Worm (Caenorhabditis elegans) whole organism, young adult: ENCODE results near the gene coa-1.

ENCODE experiments used
- B0336.3 ChIP-seq: fragments of 200-800 bp; sonication (Bioruptor generic); IDR thresholded peaks from 2 replicates; pipeline ENCODE4 v1.3.6; 2022; ENCODE audit warnings: missing genetic modification characterization, missing compliant biosample characterization
- C06A6.2 ChIP-seq: fragments of 200-800 bp; sonication (Bioruptor generic); conservative IDR thresholded peaks from 2 replicates; pipeline ENCODE4 v1.3.6; 2022; ENCODE audit warnings: missing genetic modification characterization, missing compliant biosample characterization
- D2030.7 ChIP-seq: fragments of 200-800 bp; sonication (Bioruptor generic); IDR thresholded peaks from 2 replicates; pipeline ENCODE4 v1.3.6; 2022; ENCODE audit warnings: missing genetic modification reagents, missing genetic modification characterization, missing compliant biosample characterization
- F23B12.7 ChIP-seq: sonication (generic microtip); optimal IDR thresholded peaks from 2 replicates; lab custom pipeline; 2017; ENCODE audit warnings: missing genetic modification characterization, mild to moderate bottlenecking, missing compliant biosample characterization, antibody characterized with exemption, moderate library complexity; ENCODE audit not compliant: insufficient read depth
- F49E8.2 ChIP-seq: sonication (generic microtip); optimal IDR thresholded peaks from 3 replicates; lab custom pipeline; 2017; ENCODE audit warnings: missing genetic modification characterization, mild to moderate bottlenecking, missing compliant biosample characterization, antibody characterized with exemption, moderate library complexity; ENCODE audit not compliant: insufficient read depth
- F52B5.7 ChIP-seq: sonication (generic microtip); optimal IDR thresholded peaks from 2 replicates; lab custom pipeline; 2016; ENCODE audit warnings: mild to moderate bottlenecking, missing genetic modification characterization, missing compliant biosample characterization
- F57A8.1 ChIP-seq: fragments of 200-800 bp; sonication (Bioruptor generic); optimal IDR thresholded peaks from 2 replicates; lab custom pipeline; 2018; ENCODE audit warnings: mild to moderate bottlenecking, missing genetic modification characterization, moderate library complexity, missing compliant biosample characterization
- ZK185.1 ChIP-seq: sonication (generic microtip); optimal IDR thresholded peaks from 2 replicates; lab custom pipeline; 2016; ENCODE audit warnings: mild to moderate bottlenecking, missing genetic modification characterization, missing compliant biosample characterization; ENCODE audit not compliant: poor library complexity, severe bottlenecking
- aptf-3 ChIP-seq: fragments of 200-800 bp; sonication (Bioruptor generic); IDR thresholded peaks from 2 replicates; pipeline ENCODE4 v1.3.6; 2022; ENCODE audit warnings: missing genetic modification characterization, missing compliant biosample characterization
- athp-1 ChIP-seq: sonication (generic microtip); optimal IDR thresholded peaks from 2 replicates; lab custom pipeline; 2017; ENCODE audit warnings: mild to moderate bottlenecking, missing genetic modification characterization, missing compliant biosample characterization
- attf-5 ChIP-seq: fragments of 200-800 bp; sonication (Bioruptor generic); optimal IDR thresholded peaks from 2 replicates; lab custom pipeline; 2018; ENCODE audit warnings: mild to moderate bottlenecking, missing genetic modification characterization, missing compliant biosample characterization
- attf-6 ChIP-seq: fragments of 200-800 bp; sonication (Bioruptor generic); IDR thresholded peaks from 2 replicates; pipeline ENCODE4 v1.3.6; 2022; ENCODE audit warnings: missing genetic modification reagents, missing genetic modification characterization, missing compliant biosample characterization
- ceh-100 ChIP-seq: fragments of 200-800 bp; sonication (Bioruptor generic); IDR thresholded peaks from 2 replicates; pipeline ENCODE4 v1.3.6; 2022; ENCODE audit warnings: missing genetic modification reagents, missing genetic modification characterization, missing compliant biosample characterization
- ceh-27 ChIP-seq: fragments of 200-800 bp; sonication (Bioruptor generic); optimal IDR thresholded peaks from 2 replicates; lab custom pipeline; 2018; ENCODE audit warnings: mild to moderate bottlenecking, missing genetic modification characterization, moderate library complexity, missing compliant biosample characterization
- chd-7 ChIP-seq: sonication (generic microtip); optimal IDR thresholded peaks from 2 replicates; lab custom pipeline; 2016; ENCODE audit warnings: mild to moderate bottlenecking, missing genetic modification characterization, moderate library complexity, missing compliant biosample characterization
- die-1 ChIP-seq: sonication (generic microtip); optimal IDR thresholded peaks from 2 replicates; lab custom pipeline; 2016; ENCODE audit warnings: missing genotype, mild to moderate bottlenecking, missing genetic modification characterization, missing compliant biosample characterization
- dpff-1 ChIP-seq: sonication (generic microtip); optimal IDR thresholded peaks from 2 replicates; lab custom pipeline; 2017; ENCODE audit warnings: mild to moderate bottlenecking, missing genetic modification characterization, missing compliant biosample characterization
- dpl-1 ChIP-seq: fragments of 150-350 bp; optimal IDR thresholded peaks from 2 replicates; lab custom pipeline; 2014; ENCODE audit warnings: missing biosample characterization, missing genetic modification reagents, missing genetic modification characterization
- efl-1 ChIP-seq: fragments of 150-350 bp; optimal IDR thresholded peaks from 2 replicates; lab custom pipeline; 2014; ENCODE audit warnings: missing biosample characterization, missing genetic modification reagents, missing genetic modification characterization
- egl-18 ChIP-seq: fragments of 200-800 bp; sonication (Bioruptor generic); IDR thresholded peaks from 2 replicates; pipeline ENCODE4 v1.3.6; 2022; ENCODE audit warnings: missing genetic modification reagents, missing genetic modification characterization, missing compliant biosample characterization
- egrh-3 ChIP-seq: fragments of 200-800 bp; sonication (Bioruptor generic); IDR thresholded peaks from 2 replicates; pipeline ENCODE4 v1.3.6; 2022; ENCODE audit warnings: missing genetic modification reagents, missing genetic modification characterization, missing compliant biosample characterization
- ekl-4 ChIP-seq: fragments of 200-800 bp; sonication (Bioruptor generic); IDR thresholded peaks from 2 replicates; pipeline ENCODE4 v1.3.6; 2022; ENCODE audit warnings: missing genetic modification reagents, missing genetic modification characterization, missing compliant biosample characterization
- hlh-12 ChIP-seq: sonication (generic microtip); optimal IDR thresholded peaks from 2 replicates; lab custom pipeline; 2016; ENCODE audit warnings: missing genetic modification characterization, missing compliant biosample characterization
- hlh-26 ChIP-seq: fragments of 200-800 bp; sonication (Bioruptor generic); conservative IDR thresholded peaks from 2 replicates; pipeline ENCODE4 v1.3.6; 2022; ENCODE audit warnings: missing genetic modification reagents, missing genetic modification characterization, missing compliant biosample characterization
- hmg-1.2 ChIP-seq: fragments of 200-800 bp; sonication (Bioruptor generic); IDR thresholded peaks from 2 replicates; pipeline ENCODE4 v1.3.6; 2022; ENCODE audit warnings: missing genetic modification reagents, missing genetic modification characterization, missing compliant biosample characterization
- lin-35 ChIP-seq, 3 experiments: fragments of 150-350 bp in 2 of 3; sonication (generic microtip) in 1 of 3; optimal IDR thresholded peaks; 2 replicates each; lab custom pipeline; 2014 to 2018; ENCODE audit warnings: missing biosample characterization in 3 of 3, missing genetic modification characterization in 3 of 3, missing genetic modification reagents in 3 of 3
- lin-40 ChIP-seq: sonication (generic microtip); optimal IDR thresholded peaks from 2 replicates; lab custom pipeline; 2016; ENCODE audit warnings: missing genetic modification characterization, mild to moderate bottlenecking, missing compliant biosample characterization, missing genotype, missing genetic modification reagents
- lin-54 ChIP-seq: fragments of 200-800 bp; sonication (Bioruptor generic); optimal IDR thresholded peaks from 2 replicates; lab custom pipeline; 2018; ENCODE audit warnings: mild to moderate bottlenecking, missing genetic modification characterization, missing compliant biosample characterization
- madf-10 ChIP-seq: sonication (generic microtip); optimal IDR thresholded peaks from 2 replicates; lab custom pipeline; 2016; ENCODE audit warnings: mild to moderate bottlenecking, missing genetic modification characterization, missing compliant biosample characterization
- madf-3 ChIP-seq: fragments of 200-800 bp; sonication (Bioruptor generic); IDR thresholded peaks from 2 replicates; pipeline ENCODE4 v1.3.6; 2022; ENCODE audit warnings: missing genetic modification reagents, missing genetic modification characterization, missing compliant biosample characterization
- mcd-1 ChIP-seq: fragments of 200-800 bp; sonication (Bioruptor generic); IDR thresholded peaks from 2 replicates; pipeline ENCODE4 v1.3.6; 2022; ENCODE audit warnings: missing genetic modification reagents, missing genetic modification characterization, missing compliant biosample characterization
- mxl-1 ChIP-seq: sonication (generic microtip); optimal IDR thresholded peaks from 2 replicates; lab custom pipeline; 2016; ENCODE audit warnings: missing genetic modification characterization, missing compliant biosample characterization
- nfya-1 ChIP-seq: sonication (generic microtip); optimal IDR thresholded peaks from 2 replicates; lab custom pipeline; 2017; ENCODE audit warnings: antibody characterized with exemption, missing compliant biosample characterization, missing genetic modification characterization, borderline replicate concordance; ENCODE audit not compliant: insufficient read depth
- nfyb-1 ChIP-seq: fragments of 200-800 bp; sonication (Bioruptor generic); IDR thresholded peaks from 2 replicates; pipeline ENCODE4 v1.3.6; 2022; ENCODE audit warnings: missing genetic modification reagents, missing genetic modification characterization, missing compliant biosample characterization
- rcor-1 ChIP-seq: fragments of 200-800 bp; sonication (Bioruptor generic); IDR thresholded peaks from 2 replicates; pipeline ENCODE4 v1.3.6; 2022; ENCODE audit warnings: missing genetic modification reagents, missing genetic modification characterization, missing compliant biosample characterization
- repo-1 ChIP-seq: sonication (generic microtip); optimal IDR thresholded peaks from 2 replicates; lab custom pipeline; 2017; ENCODE audit warnings: mild to moderate bottlenecking, missing genetic modification characterization, missing compliant biosample characterization
- snpc-1.1 ChIP-seq: sonication (generic microtip); optimal IDR thresholded peaks from 2 replicates; lab custom pipeline; 2017; ENCODE audit warnings: missing genetic modification characterization, mild to moderate bottlenecking, missing compliant biosample characterization, antibody characterized with exemption, moderate library complexity, missing genotype, missing genetic modification reagents; ENCODE audit not compliant: insufficient read depth
- snpc-1.3 ChIP-seq: sonication (generic microtip); optimal IDR thresholded peaks from 2 replicates; lab custom pipeline; 2017; ENCODE audit warnings: missing genetic modification characterization, mild to moderate bottlenecking, missing compliant biosample characterization, antibody characterized with exemption, moderate library complexity, missing genotype, missing genetic modification reagents; ENCODE audit not compliant: insufficient read depth
- snpc-4 ChIP-seq, 5 experiments: fragments of 150-350 bp in 1 of 5; sonication (generic microtip) in 4 of 5; optimal IDR thresholded peaks; 2 replicates each; lab custom pipeline; 2014 to 2018; ENCODE audit warnings: missing genetic modification characterization in 5 of 5, missing biosample characterization in 3 of 5, antibody characterized with exemption in 2 of 5, mild to moderate bottlenecking in 2 of 5, missing compliant biosample characterization in 2 of 5, missing genotype in 2 of 5, moderate library complexity in 2 of 5, missing genetic modification reagents in 1 of 5
- sptf-2 ChIP-seq: fragments of 200-800 bp; sonication (Bioruptor generic); optimal IDR thresholded peaks from 2 replicates; lab custom pipeline; 2018; ENCODE audit warnings: mild to moderate bottlenecking, missing genetic modification characterization, missing compliant biosample characterization
- tbp1 ChIP-seq: fragments of 200-800 bp; sonication (Bioruptor generic); optimal IDR thresholded peaks from 2 replicates; lab custom pipeline; 2018; ENCODE audit warnings: mild to moderate bottlenecking, missing genetic modification characterization, missing compliant biosample characterization
- tlf-1 ChIP-seq: fragments of 200-800 bp; sonication (Bioruptor generic); optimal IDR thresholded peaks from 2 replicates; lab custom pipeline; 2018; ENCODE audit warnings: mild to moderate bottlenecking, missing genetic modification characterization, missing compliant biosample characterization
- unc-62 ChIP-seq: fragments of 150-350 bp; optimal IDR thresholded peaks from 2 replicates; lab custom pipeline; 2014; ENCODE audit warnings: missing biosample characterization, missing genetic modification reagents, missing genetic modification characterization
- zfh-2 ChIP-seq: fragments of 200-800 bp; sonication (Bioruptor generic); conservative IDR thresholded peaks from 2 replicates; pipeline ENCODE4 v1.3.6; 2022; ENCODE audit warnings: missing genetic modification reagents, missing genetic modification characterization, missing compliant biosample characterization
- zim-3 ChIP-seq: sonication (generic microtip); optimal IDR thresholded peaks from 2 replicates; lab custom pipeline; 2017; ENCODE audit warnings: mild to moderate bottlenecking, missing genetic modification characterization, moderate library complexity, missing compliant biosample characterization
- ztf-22 ChIP-seq: fragments of 200-800 bp; sonication (Bioruptor generic); optimal IDR thresholded peaks from 2 replicates; lab custom pipeline; 2018; ENCODE audit warnings: mild to moderate bottlenecking, missing genetic modification characterization, moderate library complexity, missing compliant biosample characterization
- ztf-25 ChIP-seq: fragments of 200-800 bp; sonication (Bioruptor generic); IDR thresholded peaks from 2 replicates; pipeline ENCODE4 v1.3.6; 2022; ENCODE audit warnings: missing genetic modification reagents, missing genetic modification characterization, missing compliant biosample characterization

coa-1 gene

DNA sequence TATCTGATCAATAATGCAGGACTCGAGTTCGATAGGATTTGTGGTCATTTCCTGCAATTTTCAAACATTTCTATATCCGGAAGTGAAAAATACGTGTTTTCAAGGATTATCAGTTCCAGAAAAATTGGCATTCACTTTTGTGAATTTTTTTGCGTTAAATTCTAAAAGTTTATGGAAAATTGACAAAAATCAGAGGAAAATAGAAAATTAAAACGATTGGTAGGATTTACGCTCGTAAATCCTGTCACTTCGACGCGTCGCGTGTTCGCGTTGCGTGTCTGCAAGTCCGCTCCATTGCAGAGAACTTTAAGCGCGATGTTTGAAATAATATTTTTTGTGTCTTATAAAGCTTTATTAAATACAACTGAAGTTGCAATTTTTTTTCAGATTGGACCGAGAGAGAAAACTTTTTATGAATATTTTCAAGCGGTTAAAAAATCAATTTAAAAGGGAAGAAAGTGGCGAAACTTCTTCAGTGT, 50.3 kb downstream of the coa-1 start, which contains the start of gene rcat-1:
rcat-1 (minus strand) TSS at position 51 of the 479 bp plus-strand sequence.
- TF ChIP-seq ztf-22 (GFP tag; lab: Kevin White, UChicago) (no peak), C06A6.2 (GFP tag; lab: Robert Waterston, UW) (no peak), tbp1 (GFP tag; lab: Kevin White, UChicago) (peak; percentile 3), ceh-100 (GFP tag; lab: Robert Waterston, UW) (peak; percentile 16; the same call in 1 of the 2 replicates), mcd-1 (GFP tag; lab: Robert Waterston, UW) (peak; percentile 90), die-1 (tag; lab: Kevin White, UChicago) (no peak), madf-10 (no peak), F49E8.2 (peak; percentile 5), nfya-1 (tag; lab: Kevin White, UChicago) (no peak), snpc-4 (GFP tag; optimal IDR thresholded peaks at IDR 0.05; lab: Kevin White, UChicago) (no peak), snpc-4 (tag; optimal IDR thresholded peaks at IDR 0.05; lab: Kevin White, UChicago) (peak in 1 of 4 experiments; percentile 45), F23B12.7 (peak; percentile 48), hmg-1.2 (GFP tag; lab: Robert Waterston, UW) (peak; percentile 13; the same call in 1 of the 2 replicates), snpc-1.3 (tag; lab: Kevin White, UChicago) (no peak), ZK185.1 (tag; lab: Kevin White, UChicago) (no peak), hlh-26 (GFP tag; lab: Robert Waterston, UW) (no peak), chd-7 (tag; lab: Kevin White, UChicago) (no peak), snpc-1.1 (tag; lab: Kevin White, UChicago) (no peak), zim-3 (no peak), ekl-4 (GFP tag; lab: Robert Waterston, UW) (peak; percentile 68), rcor-1 (GFP tag; lab: Robert Waterston, UW) (peak; percentile 17; the same call in 1 of the 2 replicates), unc-62 (GFP tag; lab: Kevin White, UChicago) (peak; percentile 47), ceh-27 (GFP tag; lab: Kevin White, UChicago) (peak; percentile 30), athp-1 (peak; percentile 23), egrh-3 (GFP tag; lab: Robert Waterston, UW) (no peak), zfh-2 (GFP tag; lab: Robert Waterston, UW) (no peak), F52B5.7 (tag; lab: Kevin White, UChicago) (no peak), tlf-1 (GFP tag; lab: Kevin White, UChicago) (no peak), attf-6 (GFP tag; lab: Robert Waterston, UW) (no peak), lin-54 (GFP tag; lab: Kevin White, UChicago) (peak; percentile 89), sptf-2 (no peak), dpff-1 (no peak), F57A8.1 (no peak), lin-40 (peak; percentile 28), nfyb-1 (peak; percentile 47; the same call in 1 of the 2 replicates), mxl-1 (tag; lab: Kevin White, UChicago) (no peak), dpl-1 (GFP tag; lab: Kevin White, UChicago) (peak; percentile 71), D2030.7 (GFP tag; lab: Robert Waterston, UW) (peak; percentile 77), B0336.3 (GFP tag; lab: Robert Waterston, UW) (no peak), egl-18 (no peak), repo-1 (tag; lab: Kevin White, UChicago) (no peak), efl-1 (GFP tag; lab: Kevin White, UChicago) (peak; percentile 75), madf-3 (GFP tag; lab: Robert Waterston, UW) (peak; percentile 99), lin-35 (GFP tag; optimal IDR thresholded peaks at IDR 0.05; lab: Kevin White, UChicago) (peak in 1 of 3 experiments; percentile 82), hlh-12 (no peak), attf-5 (peak; percentile 77), aptf-3 (no peak), ztf-25 (GFP tag; lab: Robert Waterston, UW) (no peak)
